Fruit fly (Drosophila melanogaster) whole organism, prepupa: ENCODE data around the gene CG10650.

Source experiments
- Eip78C ChIP-seq: fragments of 200-800 bp; sonication (Bioruptor generic); peaks from one replicate; lab custom pipeline; 2016; ENCODE audit warnings: missing biosample characterization, missing genetic modification characterization
- OdsH ChIP-seq: fragments of 200-800 bp; sonication (Bioruptor generic); optimal IDR thresholded peaks from 3 replicates; lab custom pipeline; 2016; ENCODE audit warnings: missing biosample characterization, missing genetic modification characterization
- Sox102F ChIP-seq: fragments of 200-800 bp; sonication (Bioruptor generic); optimal IDR thresholded peaks from 2 replicates; lab custom pipeline; 2016; ENCODE audit warnings: missing biosample characterization, mild to moderate bottlenecking, missing genetic modification characterization

dm6 chr2L:18978923-18979322, 16.8 kb downstream of the CG10650 start:
- TF ChIP-seq Sox102F (GFP tag; lab: Kevin White, UChicago) (no peak), OdsH (GFP tag; lab: Kevin White, UChicago) (no peak), Eip78C (GFP tag; lab: Kevin White, UChicago) (peak; percentile 71)
